Worm (Caenorhabditis elegans): ENCODE measurements around the gene R31.2.

ce11 chrV:11927346-11927745, 10.0 kb downstream of the R31.2 start, which contains the start of gene osm-6:
- no peak for TF ChIP-seq him-1 (tag; optimal IDR thresholded peaks at IDR 0.05)
- TF ChIP-seq dao-5 (tag; optimal IDR thresholded peaks at IDR 0.05) = no peak
- no peak for TF ChIP-seq W03F9.2 (tag; optimal IDR thresholded peaks at IDR 0.05)

Measured in whole organism, L4/young adult.